Worm (Caenorhabditis elegans): Measurements from ENCODE around the gene F58F12.2.
A peak's percentile ranks its signal among the peaks of the same experiment; 100 is the strongest.

The F58F12.2 gene

DNA sequence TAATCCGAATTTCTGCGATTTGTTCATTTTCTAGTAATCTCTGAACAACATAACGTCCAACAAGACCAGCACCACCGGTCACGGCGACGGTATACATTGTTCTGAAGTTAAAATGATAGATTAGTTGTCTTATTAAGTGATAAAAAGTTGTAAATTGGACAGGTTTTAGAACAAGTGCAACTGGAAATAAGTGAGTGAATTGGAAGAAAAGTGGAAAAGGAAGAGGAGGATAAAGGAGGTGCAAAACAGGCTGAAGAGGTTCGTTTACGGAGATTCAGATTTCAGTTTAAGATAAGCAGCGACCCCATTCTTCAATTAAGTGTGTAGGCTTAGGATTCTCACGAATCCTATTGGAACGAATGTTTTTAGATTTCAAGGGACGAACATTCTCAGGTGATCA is 28.9 kb downstream of the F58F12.2 start, which contains the start of gene C32D5.12:
TSS of gene C32D5.12 (minus strand) at position 101 of the 400 bp plus-strand sequence.
- TF ChIP-seq ces-1 (GFP tag; optimal IDR thresholded peaks at IDR 0.05) (no peak), sptf-1 (tag; optimal IDR thresholded peaks at IDR 0.05) (no peak), sem-2 (GFP tag; optimal IDR thresholded peaks at IDR 0.05) (no peak), mep-1 (tag; optimal IDR thresholded peaks at IDR 0.05) (no peak), flh-1 (GFP tag; optimal IDR thresholded peaks at IDR 0.05) (no peak), snpc-4 (tag; optimal IDR thresholded peaks at IDR 0.05) (no peak), bed-3 (GFP tag; optimal IDR thresholded peaks at IDR 0.05) (no peak), cnd-1 (tag; optimal IDR thresholded peaks at IDR 0.05) (no peak), drap-1 (GFP tag; optimal IDR thresholded peaks at IDR 0.05) (no peak), ceh-43 (GFP tag; optimal IDR thresholded peaks at IDR 0.05) (no peak), unc-120 (tag; optimal IDR thresholded peaks at IDR 0.05; ENCODE audit: poor library complexity, severe bottlenecking) (no peak), nhr-237 (tag; optimal IDR thresholded peaks at IDR 0.05) (no peak), blmp-1 (tag; optimal IDR thresholded peaks at IDR 0.05) (no peak), tbx-8 (GFP tag; optimal IDR thresholded peaks at IDR 0.05) (no peak), ceh-39 (tag; optimal IDR thresholded peaks at IDR 0.05) (no peak), nhr-12 (tag; optimal IDR thresholded peaks at IDR 0.05) (no peak)

DNA sequence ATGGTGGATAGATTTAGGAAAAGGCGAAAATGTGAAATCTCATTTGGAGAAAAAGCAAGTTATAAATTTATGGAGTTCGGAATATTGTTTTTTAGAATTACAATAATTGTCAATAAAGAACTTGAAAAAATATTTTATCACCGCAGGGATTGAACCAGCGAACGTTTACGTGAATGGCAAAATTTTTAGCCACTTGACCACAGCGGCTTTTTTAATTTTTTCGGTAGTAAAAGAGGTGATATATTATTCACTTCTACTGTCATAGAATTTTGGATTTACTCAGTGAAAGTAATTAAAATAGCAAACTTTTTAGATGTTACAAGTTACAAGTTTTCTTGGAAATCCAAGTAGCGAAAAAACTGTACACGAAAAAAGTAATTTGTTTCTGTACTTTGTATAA is 29.6 kb downstream of the F58F12.2 start:
- TF ChIP-seq lsy-2 (tag; optimal IDR thresholded peaks at IDR 0.05) (no peak), elt-3 (tag; optimal IDR thresholded peaks at IDR 0.05) (no peak), lin-32 (GFP tag; optimal IDR thresholded peaks at IDR 0.05) (no peak), lin-13 (tag; optimal IDR thresholded peaks at IDR 0.05) (no peak), nhr-2 (tag; optimal IDR thresholded peaks at IDR 0.05) (no peak), cnd-1 (tag; optimal IDR thresholded peaks at IDR 0.05) (no peak), nhr-12 (tag; optimal IDR thresholded peaks at IDR 0.05) (no peak), hlh-1 (tag; optimal IDR thresholded peaks at IDR 0.05) (no peak), unc-39 (tag; optimal IDR thresholded peaks at IDR 0.05) (no peak), pha-4 (tag; optimal IDR thresholded peaks at IDR 0.05) (no peak), nhr-28 (tag; optimal IDR thresholded peaks at IDR 0.05) (no peak), ceh-83 (GFP tag; optimal IDR thresholded peaks at IDR 0.05) (no peak), ceh-39 (tag; optimal IDR thresholded peaks at IDR 0.05) (no peak), ces-1 (GFP tag; optimal IDR thresholded peaks at IDR 0.05) (no peak), blmp-1 (tag; optimal IDR thresholded peaks at IDR 0.05) (no peak), tbx-8 (GFP tag; optimal IDR thresholded peaks at IDR 0.05) (no peak)

DNA sequence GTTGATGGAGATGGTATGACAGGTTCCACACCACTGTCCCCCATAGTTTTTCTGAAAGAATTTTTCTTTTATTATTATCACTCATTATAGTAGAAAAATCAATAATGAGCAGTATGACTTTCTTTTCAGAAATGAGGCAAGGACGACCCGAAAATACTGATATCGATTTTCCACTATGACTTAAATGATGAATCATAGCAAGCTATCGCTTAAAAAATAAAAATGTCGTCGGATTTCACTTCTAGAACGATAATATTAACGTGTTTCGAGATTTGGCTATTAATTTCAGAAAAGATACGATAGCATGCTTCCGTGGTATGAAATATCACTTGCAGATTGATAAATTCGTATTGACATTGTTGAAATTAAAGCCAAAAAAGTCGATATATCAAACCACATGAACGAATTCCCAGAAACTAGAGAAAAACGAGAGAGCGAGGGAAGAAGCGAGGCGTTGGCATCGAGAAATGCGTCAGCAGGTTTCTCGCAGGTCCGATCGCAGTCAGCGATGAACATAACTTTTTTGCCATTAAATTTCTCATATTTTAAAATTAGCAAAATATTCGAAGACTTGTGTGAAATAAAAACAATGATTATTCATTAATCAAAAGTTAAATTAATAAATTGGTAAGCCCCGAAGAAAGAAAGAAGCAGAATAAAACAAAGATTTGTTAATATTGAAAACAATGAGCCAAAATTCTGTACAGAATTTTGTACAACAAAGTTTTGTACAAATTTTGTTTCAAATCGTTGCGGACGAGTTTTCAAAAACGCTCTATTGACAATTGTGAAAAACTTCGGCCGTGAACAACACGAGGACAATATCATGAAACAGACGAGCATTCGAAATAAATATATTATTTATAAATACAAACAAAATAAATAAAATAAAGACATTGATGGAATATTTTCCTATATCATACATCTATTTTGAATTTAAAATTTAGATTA is 32.2 kb downstream of the F58F12.2 start, which contains the start of gene C32D5.11:
TSS of gene C32D5.11 (minus strand) at position 51 of the 951 bp plus-strand sequence.
- TF ChIP-seq mep-1 (tag; optimal IDR thresholded peaks at IDR 0.05) (peak; percentile 53), cnd-1 (tag; optimal IDR thresholded peaks at IDR 0.05) (no peak), elt-3 (tag; optimal IDR thresholded peaks at IDR 0.05) (no peak), unc-120 (tag; optimal IDR thresholded peaks at IDR 0.05; ENCODE audit: poor library complexity, severe bottlenecking) (peak; percentile 16), tbx-8 (GFP tag; optimal IDR thresholded peaks at IDR 0.05) (no peak), hlh-1 (tag; optimal IDR thresholded peaks at IDR 0.05) (peak; percentile 37), lsy-2 (tag; optimal IDR thresholded peaks at IDR 0.05) (peak; percentile 38), ces-1 (GFP tag; optimal IDR thresholded peaks at IDR 0.05) (peak; percentile 20), ceh-43 (GFP tag; optimal IDR thresholded peaks at IDR 0.05) (no peak), sptf-1 (tag; optimal IDR thresholded peaks at IDR 0.05) (peak; percentile 55), elt-1 (tag; optimal IDR thresholded peaks at IDR 0.05; ENCODE audit: borderline replicate concordance, insufficient read depth) (no peak), nhr-2 (tag; optimal IDR thresholded peaks at IDR 0.05) (no peak), lin-13 (tag; optimal IDR thresholded peaks at IDR 0.05) (peak; percentile 52), ceh-83 (GFP tag; optimal IDR thresholded peaks at IDR 0.05) (no peak)

DNA sequence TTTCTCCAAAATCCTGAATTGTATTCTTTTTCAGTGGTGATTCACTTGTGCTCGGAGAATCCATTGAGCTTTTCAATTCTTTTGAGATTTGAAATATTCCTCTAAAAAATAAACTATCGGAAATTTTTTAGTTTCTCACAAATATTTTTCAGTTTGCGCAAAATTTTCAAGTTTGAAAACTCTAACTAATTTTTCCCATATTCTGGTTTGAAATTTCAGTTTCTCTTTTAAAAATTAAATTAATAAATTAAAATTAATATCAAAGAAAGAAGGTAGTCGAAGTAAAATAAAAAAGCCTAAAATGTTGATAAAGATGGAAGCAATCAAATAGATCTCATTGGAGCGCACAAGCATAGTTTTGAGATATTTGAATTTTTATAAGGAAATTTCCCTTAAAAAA is 36.0 kb downstream of the F58F12.2 start, which contains the start of gene C32D5.10:
TSS of gene C32D5.10 (minus strand) at position 101 of the 400 bp plus-strand sequence.
- TF ChIP-seq drap-1 (GFP tag; optimal IDR thresholded peaks at IDR 0.05) = no peak
- no peak for TF ChIP-seq nhr-76 (tag; optimal IDR thresholded peaks at IDR 0.05)
- no peak for TF ChIP-seq nhr-12 (tag; optimal IDR thresholded peaks at IDR 0.05)
- TF ChIP-seq sptf-1 (tag; optimal IDR thresholded peaks at IDR 0.05) = no peak
- TF ChIP-seq ceh-43 (GFP tag; optimal IDR thresholded peaks at IDR 0.05) = no peak
- TF ChIP-seq ceh-39 (tag; optimal IDR thresholded peaks at IDR 0.05) = no peak
- TF ChIP-seq tbx-8 (GFP tag; optimal IDR thresholded peaks at IDR 0.05) = no peak
- TF ChIP-seq mls-2 (tag; optimal IDR thresholded peaks at IDR 0.05) = no peak
- no peak for TF ChIP-seq pha-4 (tag; optimal IDR thresholded peaks at IDR 0.05)
- TF ChIP-seq elt-3 (tag; optimal IDR thresholded peaks at IDR 0.05) = no peak
- TF ChIP-seq M03D4.4 (tag; optimal IDR thresholded peaks at IDR 0.05) = no peak
